Fruit fly (Drosophila melanogaster) whole organism, embryonic: Measurements from ENCODE around the gene Ac78C.

Source experiments
- Atf3 ChIP-seq: fragments of 200-800 bp; sonication (Bioruptor generic); optimal IDR thresholded peaks from 3 replicates; lab custom pipeline; 2016; ENCODE audit warnings: missing biosample characterization, missing genetic modification characterization
- BtbVII ChIP-seq: fragments of 200-800 bp; sonication (Bioruptor generic); optimal IDR thresholded peaks from 3 replicates; lab custom pipeline; 2017; ENCODE audit warnings: missing biosample characterization, mild to moderate bottlenecking, missing genetic modification characterization
- C15 ChIP-seq: fragments of 200-800 bp; sonication (Bioruptor generic); IDR thresholded peaks from 3 replicates; pipeline ENCODE4 v1.3.6; 2022; ENCODE audit warnings: missing biosample characterization, missing genetic modification characterization
- CG10431 ChIP-seq: fragments of 200-800 bp; sonication (Bioruptor generic); optimal IDR thresholded peaks from 3 replicates; lab custom pipeline; 2018; ENCODE audit warnings: missing biosample characterization, mild to moderate bottlenecking, missing genetic modification characterization
- CG12744 ChIP-seq: fragments of 200-800 bp; sonication (Bioruptor generic); optimal IDR thresholded peaks from 2 replicates; lab custom pipeline; 2016; ENCODE audit warnings: missing biosample characterization, missing genetic modification characterization
- CG15073 ChIP-seq: fragments of 200-800 bp; sonication (Bioruptor generic); optimal IDR thresholded peaks from 2 replicates; lab custom pipeline; 2016; ENCODE audit warnings: missing biosample characterization, missing genetic modification characterization
- CG15479 ChIP-seq: fragments of 200-800 bp; sonication (Bioruptor generic); optimal IDR thresholded peaks from 3 replicates; lab custom pipeline; 2019; ENCODE audit warnings: missing biosample characterization, mild to moderate bottlenecking, missing genetic modification characterization, moderate library complexity
- CG16815 ChIP-seq: fragments of 200-800 bp; sonication (Bioruptor generic); optimal IDR thresholded peaks from 3 replicates; lab custom pipeline; 2017; ENCODE audit warnings: missing biosample characterization, mild to moderate bottlenecking, missing genetic modification characterization
- CG17568 ChIP-seq: fragments of 200-800 bp; sonication (Bioruptor generic); optimal IDR thresholded peaks from 2 replicates; lab custom pipeline; 2018; ENCODE audit warnings: missing biosample characterization, mild to moderate bottlenecking, missing genetic modification characterization, moderate library complexity
- CG17829 ChIP-seq: fragments of 200-800 bp; optimal IDR thresholded peaks from 2 replicates; lab custom pipeline; 2019; ENCODE audit warnings: missing biosample characterization, mild to moderate bottlenecking, missing genetic modification characterization, moderate library complexity
- CG2120 ChIP-seq: fragments of 200-800 bp; sonication (Bioruptor generic); optimal IDR thresholded peaks from 3 replicates; lab custom pipeline; 2016; ENCODE audit warnings: missing biosample characterization, missing genetic modification characterization
- CG2129 ChIP-seq: fragments of 200-800 bp; sonication (Bioruptor generic); IDR thresholded peaks from 2 replicates; pipeline ENCODE4 v1.3.6; 2022; ENCODE audit warnings: missing biosample characterization, missing genetic modification characterization; ENCODE audit not compliant: partially characterized antibody
- CG2199 ChIP-seq: fragments of 200-800 bp; sonication (Bioruptor generic); IDR thresholded peaks from 3 replicates; pipeline ENCODE4 v1.3.6; 2022; ENCODE audit warnings: missing biosample characterization, missing genetic modification characterization
- CG31365 ChIP-seq: fragments of 200-800 bp; sonication (Bioruptor generic); optimal IDR thresholded peaks from 2 replicates; lab custom pipeline; 2018; ENCODE audit warnings: missing biosample characterization, mild to moderate bottlenecking, missing genetic modification characterization
- CG3281 ChIP-seq: fragments of 200-800 bp; sonication (Bioruptor generic); optimal IDR thresholded peaks from 3 replicates; lab custom pipeline; 2017; ENCODE audit warnings: missing biosample characterization, mild to moderate bottlenecking, missing genetic modification characterization
- CG3407 ChIP-seq: fragments of 200-800 bp; sonication (Bioruptor generic); optimal IDR thresholded peaks from 2 replicates; lab custom pipeline; 2018; ENCODE audit warnings: missing biosample characterization, mild to moderate bottlenecking, missing genetic modification characterization
- CG34376 ChIP-seq: fragments of 200-800 bp; sonication (Bioruptor generic); optimal IDR thresholded peaks from 2 replicates; lab custom pipeline; 2018; ENCODE audit warnings: missing biosample characterization, mild to moderate bottlenecking, missing genetic modification characterization
- CG3838 ChIP-seq: fragments of 200-800 bp; sonication (Bioruptor generic); optimal IDR thresholded peaks from 3 replicates; lab custom pipeline; 2016; ENCODE audit warnings: missing biosample characterization, missing genetic modification characterization
- CG4730 ChIP-seq: fragments of 200-800 bp; sonication (Bioruptor generic); IDR thresholded peaks from 2 replicates; pipeline ENCODE4 v1.3.6; 2022; ENCODE audit warnings: missing biosample characterization, missing genetic modification characterization
- CG4854 ChIP-seq: fragments of 200-800 bp; sonication (Bioruptor generic); optimal IDR thresholded peaks from 2 replicates; lab custom pipeline; 2016; ENCODE audit warnings: missing biosample characterization, missing genetic modification characterization, inconsistent platforms
- CG5953 ChIP-seq: fragments of 200-800 bp; sonication (Bioruptor generic); IDR thresholded peaks from 2 replicates; pipeline ENCODE4 v1.3.6; 2022; ENCODE audit warnings: missing biosample characterization, missing genetic modification characterization
- CG6813 ChIP-seq: fragments of 200-800 bp; sonication (Bioruptor generic); optimal IDR thresholded peaks from 2 replicates; lab custom pipeline; 2017; ENCODE audit warnings: missing biosample characterization, missing genetic modification characterization, mild to moderate bottlenecking, moderate library complexity, missing genetic modification reagents
- CG7987 ChIP-seq: fragments of 200-800 bp; sonication (Bioruptor generic); optimal IDR thresholded peaks from 2 replicates; lab custom pipeline; 2018; ENCODE audit warnings: missing biosample characterization, mild to moderate bottlenecking, missing genetic modification characterization, moderate library complexity
- Drgx ChIP-seq: fragments of 200-800 bp; sonication (Bioruptor generic); IDR thresholded peaks from 2 replicates; pipeline ENCODE4 v1.3.6; 2022; ENCODE audit warnings: missing biosample characterization, missing genetic modification characterization
- E2f1 ChIP-seq: fragments of 200-800 bp; sonication (Bioruptor generic); IDR thresholded peaks from 2 replicates; pipeline ENCODE4 v1.3.6; 2022; ENCODE audit warnings: missing biosample characterization, missing genetic modification characterization
- Ets65A ChIP-seq: fragments of 200-800 bp; sonication (Bioruptor generic); peaks from one replicate; lab custom pipeline; 2016; ENCODE audit warnings: missing biosample characterization, missing genetic modification characterization
- HmgZ ChIP-seq: fragments of 200-800 bp; sonication (Bioruptor generic); optimal IDR thresholded peaks from 2 replicates; lab custom pipeline; 2018; ENCODE audit warnings: missing biosample characterization, mild to moderate bottlenecking, missing genetic modification characterization
- Mrtf ChIP-seq: fragments of 200-800 bp; sonication (Bioruptor generic); IDR thresholded peaks from 3 replicates; pipeline ENCODE4 v1.3.6; 2022; ENCODE audit warnings: missing biosample characterization, missing genetic modification characterization
- Myb ChIP-seq: fragments of 200-800 bp; sonication (Bioruptor generic); optimal IDR thresholded peaks from 2 replicates; lab custom pipeline; 2016; ENCODE audit warnings: missing biosample characterization, missing genetic modification characterization
- Neu2 ChIP-seq: fragments of 200-800 bp; sonication (Bioruptor generic); optimal IDR thresholded peaks from 3 replicates; lab custom pipeline; 2016; ENCODE audit warnings: missing biosample characterization, missing genetic modification characterization, borderline replicate concordance
- Nf-YA ChIP-seq: fragments of 200-800 bp; sonication (Bioruptor generic); IDR thresholded peaks from 2 replicates; pipeline ENCODE4 v1.3.6; 2022; ENCODE audit warnings: missing biosample characterization, missing genetic modification characterization
- ap ChIP-seq: fragments of 200-800 bp; sonication (Bioruptor generic); IDR thresholded peaks from 2 replicates; pipeline ENCODE4 v1.3.6; 2022; ENCODE audit warnings: missing biosample characterization, missing genetic modification characterization
- ato ChIP-seq: fragments of 200-800 bp; sonication (Bioruptor generic); IDR thresholded peaks from 2 replicates; pipeline ENCODE4 v1.3.6; 2022; ENCODE audit warnings: missing biosample characterization, missing genetic modification characterization; ENCODE audit not compliant: partially characterized antibody
- chinmo ChIP-seq: fragments of 200-800 bp; sonication (Bioruptor generic); IDR thresholded peaks from 4 replicates; pipeline ENCODE4 v1.3.6; 2022; ENCODE audit warnings: missing biosample characterization, missing genetic modification characterization; ENCODE audit not compliant: partially characterized antibody
- chn ChIP-seq: fragments of 200-800 bp; sonication (Bioruptor generic); optimal IDR thresholded peaks from 2 replicates; lab custom pipeline; 2016; ENCODE audit warnings: missing biosample characterization, missing genetic modification characterization
- ci ChIP-seq: fragments of 200-800 bp; sonication (Bioruptor generic); IDR thresholded peaks from 3 replicates; pipeline ENCODE4 v1.3.6; 2022; ENCODE audit warnings: missing biosample characterization, missing genetic modification characterization
- dysf ChIP-seq: fragments of 200-800 bp; sonication (Bioruptor generic); IDR thresholded peaks from 3 replicates; pipeline ENCODE4 v1.3.6; 2022; ENCODE audit warnings: missing biosample characterization, missing genetic modification characterization
- lab ChIP-seq: fragments of 200-800 bp; sonication (Bioruptor generic); optimal IDR thresholded peaks from 3 replicates; lab custom pipeline; 2017; ENCODE audit warnings: missing biosample characterization, missing genetic modification characterization, mild to moderate bottlenecking, moderate library complexity, missing genetic modification reagents
- lola ChIP-seq, 3 experiments: fragments of >200 bp in 2 of 3; fragments of 200-800 bp in 1 of 3; sonication (Bioruptor generic) in 1 of 3; optimal IDR thresholded peaks; 2 replicates each; lab custom pipeline; 2017 to 2019; ENCODE audit warnings: missing biosample characterization in 3 of 3, missing genetic modification characterization in 3 of 3, mild to moderate bottlenecking in 1 of 3, moderate library complexity in 1 of 3
- luna ChIP-seq: fragments of 200-800 bp; sonication (Bioruptor generic); optimal IDR thresholded peaks from 2 replicates; lab custom pipeline; 2016; ENCODE audit warnings: missing biosample characterization, missing genetic modification characterization
- mam ChIP-seq: fragments of 200-800 bp; sonication (Bioruptor generic); optimal IDR thresholded peaks from 3 replicates; lab custom pipeline; 2016; ENCODE audit warnings: missing biosample characterization, missing genetic modification characterization
- pb ChIP-seq: fragments of 200-800 bp; sonication (Bioruptor generic); optimal IDR thresholded peaks from 3 replicates; lab custom pipeline; 2016; ENCODE audit warnings: missing biosample characterization, missing genetic modification characterization
- phol ChIP-seq: fragments of 200-800 bp; sonication (Bioruptor generic); optimal IDR thresholded peaks from 3 replicates; lab custom pipeline; 2018; ENCODE audit warnings: missing biosample characterization, mild to moderate bottlenecking, missing genetic modification characterization, moderate library complexity
- pum ChIP-seq: fragments of 200-800 bp; sonication (Bioruptor generic); optimal IDR thresholded peaks from 2 replicates; lab custom pipeline; 2016; ENCODE audit warnings: missing biosample characterization, missing genetic modification characterization
- repo ChIP-seq: fragments of 200-800 bp; sonication (Bioruptor generic); optimal IDR thresholded peaks from 2 replicates; lab custom pipeline; 2016; ENCODE audit warnings: missing biosample characterization, missing genetic modification characterization
- salm ChIP-seq: fragments of 200-800 bp; sonication (Bioruptor generic); optimal IDR thresholded peaks from 2 replicates; lab custom pipeline; 2018; ENCODE audit warnings: missing biosample characterization, mild to moderate bottlenecking, missing genetic modification characterization
- sc ChIP-seq, 3 experiments: fragments of >200 bp in 2 of 3; fragments of 200-800 bp in 1 of 3; sonication (Bioruptor generic) in 1 of 3; optimal IDR thresholded peaks; 2 replicates in 2 of 3; 3 replicates in 1 of 3; lab custom pipeline; 2017; ENCODE audit warnings: mild to moderate bottlenecking in 1 of 3, missing biosample characterization in 1 of 3, missing genetic modification characterization in 1 of 3, missing genetic modification reagents in 1 of 3
- wek ChIP-seq: fragments of 200-800 bp; sonication (Bioruptor generic); optimal IDR thresholded peaks from 3 replicates; lab custom pipeline; 2018; ENCODE audit warnings: missing biosample characterization, mild to moderate bottlenecking, missing genetic modification characterization, moderate library complexity
- zfh1 ChIP-seq: fragments of 200-800 bp; sonication (Bioruptor generic); IDR thresholded peaks from 3 replicates; pipeline ENCODE4 v1.3.6; 2022; ENCODE audit warnings: missing biosample characterization, missing genetic modification characterization

Ac78C gene

dm6 chr3L:21201246-21201896 is 29.6 kb upstream of the Ac78C start (continued):
- TF ChIP-seq CG10431 (GFP tag; lab: Kevin White, UChicago), result no peak
- TF ChIP-seq sc (optimal IDR thresholded peaks at IDR 0.05; lab: Kevin White, UChicago), result no peak
- no peak for TF ChIP-seq sc (GFP tag; optimal IDR thresholded peaks at IDR 0.05; lab: Kevin White, UChicago)
- no peak for TF ChIP-seq repo
- no peak for TF ChIP-seq CG5953 (GFP tag; lab: Robert Waterston, UW)
- TF ChIP-seq Neu2 (GFP tag; lab: Kevin White, UChicago), result no peak
- TF ChIP-seq Atf3 (GFP tag; lab: Kevin White, UChicago), result no peak
- no peak for TF ChIP-seq zfh1
- TF ChIP-seq CG2120 (GFP tag; lab: Kevin White, UChicago), result no peak
- no peak for TF ChIP-seq Nf-YA
- no peak for TF ChIP-seq CG16815 (GFP tag; lab: Kevin White, UChicago)
- TF ChIP-seq CG15073 (GFP tag; lab: Kevin White, UChicago), result no peak
- peak; percentile 5 for TF ChIP-seq lab (GFP tag; lab: Kevin White, UChicago)
- no peak for TF ChIP-seq CG2129 (GFP tag; lab: Robert Waterston, UW)
- TF ChIP-seq chn (GFP tag; lab: Kevin White, UChicago), result no peak
- TF ChIP-seq lola (GFP tag; optimal IDR thresholded peaks at IDR 0.05; lab: Kevin White, UChicago), result no peak
- TF ChIP-seq luna (GFP tag; lab: Kevin White, UChicago), result no peak
- TF ChIP-seq pum, result no peak
- 0 out of 3 replicates have a peak, but pooled peaks have one; percentile 21 for TF ChIP-seq ci
- TF ChIP-seq pb, result no peak
- TF ChIP-seq E2f1 (GFP tag; lab: Robert Waterston, UW), result no peak
- TF ChIP-seq CG6813 (GFP tag; lab: Kevin White, UChicago), result no peak
- TF ChIP-seq chinmo (GFP tag; lab: Robert Waterston, UW), result no peak
- no peak for TF ChIP-seq mam (GFP tag; lab: Kevin White, UChicago)
- no peak for TF ChIP-seq ap (GFP tag; lab: Robert Waterston, UW)
- TF ChIP-seq CG34376 (GFP tag; lab: Kevin White, UChicago), result no peak
- TF ChIP-seq wek (GFP tag; lab: Kevin White, UChicago), result peak; percentile 53
- TF ChIP-seq BtbVII, result no peak
- no peak for TF ChIP-seq CG3838 (GFP tag; lab: Kevin White, UChicago)
- TF ChIP-seq dysf (GFP tag; lab: Robert Waterston, UW), result no peak; the same call in 2 of the 3 replicates
- TF ChIP-seq CG4730 (GFP tag; lab: Robert Waterston, UW), result no peak
- no peak for TF ChIP-seq CG31365 (tag; lab: Kevin White, UChicago)
- 0 out of 3 replicates have a peak, but pooled peaks have one; percentile 22 for TF ChIP-seq C15
- no peak for TF ChIP-seq CG12744 (GFP tag; lab: Kevin White, UChicago)
- no peak for TF ChIP-seq Myb (GFP tag; lab: Kevin White, UChicago)
- TF ChIP-seq CG3407, result no peak
- TF ChIP-seq Ets65A (GFP tag; lab: Kevin White, UChicago), result peak; percentile 22
- TF ChIP-seq Mrtf (GFP tag; lab: Robert Waterston, UW), result peak; percentile 27; the same call in 1 of the 3 replicates
- TF ChIP-seq HmgZ (tag; lab: Kevin White, UChicago), result peak; percentile 5
- peak; percentile 19 for TF ChIP-seq CG3281
- TF ChIP-seq CG17568 (GFP tag; lab: Kevin White, UChicago), result no peak
- TF ChIP-seq CG15479, result no peak
- no peak for TF ChIP-seq phol (tag; lab: Kevin White, UChicago)
- no peak for TF ChIP-seq CG4854 (GFP tag; lab: Kevin White, UChicago)
- TF ChIP-seq ato (GFP tag; lab: Robert Waterston, UW), result no peak
- no peak for TF ChIP-seq salm
- TF ChIP-seq CG2199 (GFP tag; lab: Robert Waterston, UW), result 0 out of 3 replicates have a peak, but pooled peaks have one; percentile 15
- TF ChIP-seq Drgx, result 0 out of 2 replicates have a peak, but pooled peaks have one; percentile 27
- TF ChIP-seq CG7987, result peak; percentile 19
- no peak for TF ChIP-seq CG17829 (tag; lab: Kevin White, UChicago)
